Worm (Caenorhabditis elegans) whole organism, L4 larva: ENCODE measurements around the gene mfsd-13.2.

Experiments used
- D1046.2 ChIP-seq: fragments of 200-800 bp; sonication (Bioruptor generic); IDR thresholded peaks from 2 replicates; pipeline ENCODE4 v1.3.6; 2022; ENCODE audit warnings: missing genetic modification characterization, missing compliant biosample characterization
- F26F4.8 ChIP-seq: fragments of 200-800 bp; sonication (Bioruptor generic); conservative IDR thresholded peaks from 2 replicates; pipeline ENCODE4 v1.3.6; 2022; ENCODE audit warnings: missing genetic modification characterization, missing compliant biosample characterization
- F37D6.2 ChIP-seq: sonication (generic microtip); optimal IDR thresholded peaks from 2 replicates; lab custom pipeline; 2016; ENCODE audit warnings: mild to moderate bottlenecking, missing genetic modification characterization, missing compliant biosample characterization
- R02D3.7 ChIP-seq: fragments of 150-350 bp; sonication (generic microtip); optimal IDR thresholded peaks from 3 replicates; lab custom pipeline; 2014; ENCODE audit warnings: missing biosample characterization, missing genetic modification characterization
- T26A8.4 ChIP-seq: fragments of 200-800 bp; sonication (Bioruptor generic); IDR thresholded peaks from 2 replicates; pipeline ENCODE4 v1.3.6; 2022; ENCODE audit warnings: missing genetic modification characterization, missing compliant biosample characterization
- Y105C5A.15 ChIP-seq: fragments of 200-800 bp; sonication (Bioruptor generic); IDR thresholded peaks from 2 replicates; pipeline ENCODE4 v1.3.6; 2022; ENCODE audit warnings: missing genetic modification characterization, missing compliant biosample characterization
- Y48G9A.11 ChIP-seq: fragments of 200-800 bp; sonication (Bioruptor generic); IDR thresholded peaks from 2 replicates; pipeline ENCODE4 v1.3.6; 2022; ENCODE audit warnings: missing genetic modification reagents, missing genetic modification characterization, missing compliant biosample characterization
- aly-2 ChIP-seq: sonication (generic microtip); optimal IDR thresholded peaks from 2 replicates; lab custom pipeline; 2018; ENCODE audit warnings: missing biosample characterization, missing genetic modification characterization
- arid-1 ChIP-seq: fragments of 200-800 bp; sonication (Bioruptor generic); conservative IDR thresholded peaks from 2 replicates; pipeline ENCODE4 v1.3.6; 2022; ENCODE audit warnings: missing genetic modification reagents, missing genetic modification characterization, missing compliant biosample characterization
- attf-4 ChIP-seq: sonication (generic microtip); optimal IDR thresholded peaks from 3 replicates; lab custom pipeline; 2017; ENCODE audit warnings: missing biosample characterization, missing genetic modification characterization
- ceh-28 ChIP-seq: fragments of 150-350 bp; optimal IDR thresholded peaks from 2 replicates; lab custom pipeline; 2014; ENCODE audit warnings: missing biosample characterization, missing genetic modification reagents, missing genetic modification characterization
- ceh-32 ChIP-seq: sonication (generic microtip); optimal IDR thresholded peaks from 2 replicates; lab custom pipeline; 2016; ENCODE audit warnings: mild to moderate bottlenecking, missing genetic modification characterization, missing compliant biosample characterization; ENCODE audit not compliant: poor library complexity
- ceh-44 ChIP-seq: fragments of 200-800 bp; sonication (Bioruptor generic); IDR thresholded peaks from 2 replicates; pipeline ENCODE4 v1.3.6; 2022; ENCODE audit warnings: missing genetic modification reagents, missing genetic modification characterization, missing compliant biosample characterization
- ceh-62 ChIP-seq: sonication (generic microtip); optimal IDR thresholded peaks from 2 replicates; lab custom pipeline; 2017; ENCODE audit warnings: missing biosample characterization, missing genetic modification characterization
- ces-1 ChIP-seq: fragments of 150-350 bp; sonication (generic microtip); optimal IDR thresholded peaks from 4 replicates; lab custom pipeline; 2014; ENCODE audit warnings: missing biosample characterization, missing genetic modification reagents, missing genetic modification characterization
- ctbp-1 ChIP-seq: fragments of 200-800 bp; sonication (Bioruptor generic); IDR thresholded peaks from 2 replicates; pipeline ENCODE4 v1.3.6; 2022; ENCODE audit warnings: missing genetic modification reagents, missing genetic modification characterization, missing compliant biosample characterization
- daf-19 ChIP-seq: fragments of 200-800 bp; sonication (Bioruptor generic); conservative IDR thresholded peaks from 2 replicates; pipeline ENCODE4 v1.3.6; 2022; ENCODE audit warnings: missing genetic modification characterization, missing compliant biosample characterization
- dmd-6 ChIP-seq: fragments of 200-800 bp; sonication (Bioruptor generic); IDR thresholded peaks from 2 replicates; pipeline ENCODE4 v1.3.6; 2022; ENCODE audit warnings: missing genetic modification reagents, missing genetic modification characterization, missing compliant biosample characterization
- dmd-8 ChIP-seq: fragments of 200-800 bp; sonication (Bioruptor generic); IDR thresholded peaks from 2 replicates; pipeline ENCODE4 v1.3.6; 2022; ENCODE audit warnings: missing genetic modification characterization, missing compliant biosample characterization
- dmd-9 ChIP-seq: fragments of 200-800 bp; sonication (Bioruptor generic); IDR thresholded peaks from 2 replicates; pipeline ENCODE4 v1.3.6; 2022; ENCODE audit warnings: missing genetic modification reagents, missing genetic modification characterization, missing compliant biosample characterization
- dpl-1 ChIP-seq: fragments of 150-350 bp; optimal IDR thresholded peaks from 2 replicates; lab custom pipeline; 2014; ENCODE audit warnings: missing biosample characterization, missing genetic modification reagents, missing genetic modification characterization
- duxl-1 ChIP-seq: sonication (generic microtip); optimal IDR thresholded peaks from 2 replicates; lab custom pipeline; 2016; ENCODE audit warnings: mild to moderate bottlenecking, missing genetic modification characterization, moderate library complexity, missing compliant biosample characterization; ENCODE audit not compliant: poor library complexity
- fos-1 ChIP-seq: fragments of 150-350 bp; optimal IDR thresholded peaks from 2 replicates; lab custom pipeline; 2014; ENCODE audit warnings: missing biosample characterization, missing genetic modification characterization
- hlh-30 ChIP-seq: sonication (generic microtip); optimal IDR thresholded peaks from 2 replicates; lab custom pipeline; 2017; ENCODE audit warnings: antibody characterized with exemption, mild to moderate bottlenecking, missing genetic modification characterization, missing compliant biosample characterization; ENCODE audit not compliant: insufficient read depth
- lin-15B ChIP-seq: fragments of 150-350 bp; sonication (generic microtip); optimal IDR thresholded peaks from 3 replicates; lab custom pipeline; 2014; ENCODE audit warnings: missing biosample characterization, missing genetic modification characterization
- lin-39 ChIP-seq: fragments of 150-350 bp; optimal IDR thresholded peaks from 2 replicates; lab custom pipeline; 2014; ENCODE audit warnings: missing biosample characterization, missing genetic modification reagents, missing genetic modification characterization
- lir-3 ChIP-seq: sonication (generic microtip); optimal IDR thresholded peaks from 2 replicates; lab custom pipeline; 2016; ENCODE audit warnings: mild to moderate bottlenecking, missing genetic modification characterization, missing compliant biosample characterization
- lsy-2 ChIP-seq, 2 experiments: fragments of 150-350 bp in 1 of 2; sonication (generic microtip) in 1 of 2; optimal IDR thresholded peaks; 2 replicates each; lab custom pipeline; 2014 to 2017; ENCODE audit warnings: missing biosample characterization in 2 of 2, missing genetic modification characterization in 2 of 2
- mdt-29 ChIP-seq: fragments of 200-800 bp; sonication (Bioruptor generic); IDR thresholded peaks from 2 replicates; pipeline ENCODE4 v1.3.6; 2022; ENCODE audit warnings: missing genetic modification reagents, missing genetic modification characterization, missing compliant biosample characterization
- mep-1 ChIP-seq: fragments of 150-350 bp; sonication (generic microtip); optimal IDR thresholded peaks from 3 replicates; lab custom pipeline; 2014; ENCODE audit warnings: missing biosample characterization, missing genetic modification characterization
- mxl-3 ChIP-seq: fragments of 200-800 bp; sonication (Bioruptor generic); optimal IDR thresholded peaks from 2 replicates; lab custom pipeline; 2018; ENCODE audit warnings: mild to moderate bottlenecking, missing genetic modification characterization, missing compliant biosample characterization
- nhr-10 ChIP-seq: fragments of 150-350 bp; optimal IDR thresholded peaks from 2 replicates; lab custom pipeline; 2014; ENCODE audit warnings: missing biosample characterization, missing genetic modification characterization
- nhr-237 ChIP-seq: sonication (generic microtip); optimal IDR thresholded peaks from 2 replicates; lab custom pipeline; 2017; ENCODE audit warnings: missing biosample characterization, missing genetic modification characterization
- nhr-25 ChIP-seq: sonication (generic microtip); optimal IDR thresholded peaks from 2 replicates; lab custom pipeline; 2017; ENCODE audit warnings: missing genetic modification characterization, mild to moderate bottlenecking, missing compliant biosample characterization, antibody characterized with exemption, moderate library complexity, borderline replicate concordance; ENCODE audit not compliant: insufficient read depth
- nhr-41 ChIP-seq: fragments of 200-800 bp; sonication (Bioruptor generic); IDR thresholded peaks from 2 replicates; pipeline ENCODE4 v1.3.6; 2022; ENCODE audit warnings: missing genetic modification reagents, missing genetic modification characterization, missing compliant biosample characterization
- nhr-42 ChIP-seq: fragments of 200-800 bp; sonication (Bioruptor generic); IDR thresholded peaks from 2 replicates; pipeline ENCODE4 v1.3.6; 2022; ENCODE audit warnings: missing genetic modification characterization, missing compliant biosample characterization
- nhr-48 ChIP-seq: sonication (generic microtip); optimal IDR thresholded peaks from 2 replicates; lab custom pipeline; 2016; ENCODE audit warnings: mild to moderate bottlenecking, missing genetic modification characterization, missing compliant biosample characterization
- nhr-6 ChIP-seq: fragments of 150-350 bp; optimal IDR thresholded peaks from 2 replicates; lab custom pipeline; 2014; ENCODE audit warnings: missing biosample characterization, missing genetic modification characterization
- pha-4 ChIP-seq, 2 experiments: fragments of 150-350 bp in 1 of 2; fragments of 200-800 bp in 1 of 2; sonication (Bioruptor generic) in 1 of 2; IDR thresholded peaks in 1 of 2; optimal IDR thresholded peaks in 1 of 2; 2 replicates each; pipeline versions ENCODE4 v1.3.6 to Lab custom; 2014 to 2022; ENCODE audit warnings: missing genetic modification characterization in 2 of 2, missing genetic modification reagents in 2 of 2, missing biosample characterization in 1 of 2, missing compliant biosample characterization in 1 of 2
- php-3 ChIP-seq: fragments of 200-800 bp; sonication (Bioruptor generic); IDR thresholded peaks from 2 replicates; pipeline ENCODE4 v1.3.6; 2022; ENCODE audit warnings: missing genetic modification reagents, missing genetic modification characterization, missing compliant biosample characterization
- pqm-1 ChIP-seq: sonication (generic microtip); optimal IDR thresholded peaks from 2 replicates; lab custom pipeline; 2017; ENCODE audit warnings: missing biosample characterization, missing genetic modification characterization
- rbr-2 ChIP-seq: sonication (generic microtip); optimal IDR thresholded peaks from 2 replicates; lab custom pipeline; 2016; ENCODE audit warnings: missing genotype, missing genetic modification characterization, missing compliant biosample characterization
- set-16 ChIP-seq: fragments of 200-800 bp; sonication (Bioruptor generic); IDR thresholded peaks from 2 replicates; pipeline ENCODE4 v1.3.6; 2022; ENCODE audit warnings: missing genetic modification reagents, missing genetic modification characterization, missing compliant biosample characterization
- snpc-4 ChIP-seq: fragments of 150-350 bp; optimal IDR thresholded peaks from 2 replicates; lab custom pipeline; 2014; ENCODE audit warnings: missing biosample characterization, missing genetic modification characterization
- spr-1 ChIP-seq: sonication (generic microtip); optimal IDR thresholded peaks from 2 replicates; lab custom pipeline; 2016; ENCODE audit warnings: mild to moderate bottlenecking, missing genetic modification characterization, missing compliant biosample characterization
- unc-130 ChIP-seq: sonication (generic microtip); optimal IDR thresholded peaks from 2 replicates; lab custom pipeline; 2016; ENCODE audit warnings: missing genetic modification reagents, missing genetic modification characterization, missing compliant biosample characterization
- unc-62 ChIP-seq, 3 experiments: fragments of 150-350 bp in 1 of 3; sonication (generic microtip); optimal IDR thresholded peaks in 2 of 3; peaks in 1 of 3; 1 replicate in 1 of 3; 2 replicates in 2 of 3; lab custom pipeline; 2014 to 2017; ENCODE audit warnings: missing biosample characterization in 3 of 3, missing genetic modification characterization in 3 of 3, missing genetic modification reagents in 3 of 3, missing genotype in 1 of 3
- zag-1 ChIP-seq: fragments of 150-350 bp; optimal IDR thresholded peaks from 2 replicates; lab custom pipeline; 2014; ENCODE audit warnings: missing biosample characterization, missing genetic modification characterization
- zfp-3 ChIP-seq: fragments of 200-800 bp; sonication (Bioruptor generic); conservative IDR thresholded peaks from 2 replicates; pipeline ENCODE4 v1.3.6; 2022; ENCODE audit warnings: missing genetic modification reagents, missing genetic modification characterization, missing compliant biosample characterization

The mfsd-13.2 gene

ce11 chrII:7151969-7152631, 13.5 kb downstream of the mfsd-13.2 start, which contains the start of gene fust-1 (continued):
- TF ChIP-seq aly-2 (tag; lab: Kevin White, UChicago) (no peak), ceh-28 (tag; lab: Kevin White, UChicago) (no peak), dmd-6 (GFP tag; lab: Robert Waterston, UW) (peak; percentile 95), dmd-8 (no peak), fos-1 (tag; lab: Kevin White, UChicago) (no peak), nhr-41 (GFP tag; lab: Robert Waterston, UW) (peak; percentile 61; the same call in 1 of the 2 replicates), nhr-6 (tag; lab: Kevin White, UChicago) (peak; percentile 85), ceh-44 (GFP tag; lab: Robert Waterston, UW) (0 out of 2 replicates have a peak, but pooled peaks have one; percentile 40), dmd-9 (GFP tag; lab: Robert Waterston, UW) (peak; percentile 77; the same call in 1 of the 2 replicates), nhr-10 (tag; lab: Kevin White, UChicago) (peak; percentile 6), D1046.2 (peak; percentile 74; the same call in 1 of the 2 replicates), unc-62 (GFP tag; optimal IDR thresholded peaks at IDR 0.05 in 1 of 2; lab: Kevin White, UChicago) (peak in 1 of 2 experiments; percentile 90), unc-62 (tag; optimal IDR thresholded peaks at IDR 0.05; lab: Kevin White, UChicago) (no peak), attf-4 (tag; lab: Kevin White, UChicago) (no peak), pha-4 (GFP tag; IDR thresholded peaks at IDR 0.05; lab: Robert Waterston, UW) (peak; percentile 94), pha-4 (tag; optimal IDR thresholded peaks at IDR 0.05; lab: Kevin White, UChicago) (peak; percentile 73), ceh-62 (no peak), zag-1 (tag; lab: Kevin White, UChicago) (peak; percentile 72), F37D6.2 (peak; percentile 86), ctbp-1 (peak; percentile 94), F26F4.8 (no peak), nhr-48 (tag; lab: Kevin White, UChicago) (peak; percentile 90), mdt-29 (peak; percentile 91), nhr-237 (tag; lab: Kevin White, UChicago) (no peak), lin-15B (peak; percentile 63), nhr-25 (tag; lab: Kevin White, UChicago) (peak; percentile 93), Y105C5A.15 (no peak), lsy-2 (tag; optimal IDR thresholded peaks at IDR 0.05; lab: Kevin White, UChicago) (peak; percentile 80 to 97), php-3 (GFP tag; lab: Robert Waterston, UW) (peak; percentile 86), nhr-42 (peak; percentile 93), snpc-4 (tag; lab: Kevin White, UChicago) (no peak), pqm-1 (tag; lab: Kevin White, UChicago) (peak; percentile 13), mep-1 (tag; lab: Kevin White, UChicago) (peak; percentile 96), ceh-32 (peak; percentile 16), rbr-2 (tag; lab: Kevin White, UChicago) (peak; percentile 96), daf-19 (no peak), ces-1 (peak; percentile 59), R02D3.7 (tag; lab: Kevin White, UChicago) (no peak), mxl-3 (GFP tag; lab: Kevin White, UChicago) (peak; percentile 77), set-16 (GFP tag; lab: Robert Waterston, UW) (no peak; the same call in 1 of the 2 replicates), zfp-3 (GFP tag; lab: Robert Waterston, UW) (peak; percentile 85), duxl-1 (tag; lab: Kevin White, UChicago) (peak; percentile 92), unc-130 (peak; percentile 44), Y48G9A.11 (GFP tag; lab: Robert Waterston, UW) (peak; percentile 91), T26A8.4 (GFP tag; lab: Robert Waterston, UW) (peak; percentile 95), arid-1 (peak; percentile 96), lir-3 (peak; percentile 38), dpl-1 (GFP tag; lab: Kevin White, UChicago) (peak; percentile 90), hlh-30 (tag; lab: Kevin White, UChicago) (peak; percentile 83), lin-39 (tag; lab: Kevin White, UChicago) (no peak), spr-1 (tag; lab: Kevin White, UChicago) (peak; percentile 93)
